Worm (Caenorhabditis elegans): Measurements from ENCODE around the gene nsph-4.3.

The nsph-4.3 gene

ce11 chrIII:7559869-7560268 lies 49.2 kb downstream of the nsph-4.3 start:
- TF ChIP-seq lsy-2 (tag; optimal IDR thresholded peaks at IDR 0.05): peak; percentile 45 to 60
- no peak for TF ChIP-seq hpl-2 (GFP tag; optimal IDR thresholded peaks at IDR 0.05)
- TF ChIP-seq nhr-71 (tag; optimal IDR thresholded peaks at IDR 0.05): peak; percentile 72
- TF ChIP-seq F16B12.6 (tag; optimal IDR thresholded peaks at IDR 0.05): no peak
- TF ChIP-seq pag-3 (tag; optimal IDR thresholded peaks at IDR 0.05; ENCODE audit: borderline replicate concordance, insufficient read depth): no peak
- TF ChIP-seq rnt-1 (tag; optimal IDR thresholded peaks at IDR 0.05): peak; percentile 67
- peak; percentile 87 for TF ChIP-seq lin-14 (GFP tag; optimal IDR thresholded peaks at IDR 0.05)
- TF ChIP-seq efl-1 (optimal IDR thresholded peaks at IDR 0.05): peak; percentile 8 to 15
- TF ChIP-seq efl-1 (GFP tag; optimal IDR thresholded peaks at IDR 0.05 in 1 of 2): no peak
- peak; percentile 34 for TF ChIP-seq nhr-19 (GFP tag; conservative IDR thresholded peaks at IDR 0.05)
- peak; percentile 5 for TF ChIP-seq swsn-7 (tag; optimal IDR thresholded peaks at IDR 0.05)
- TF ChIP-seq lin-15B (tag; optimal IDR thresholded peaks at IDR 0.05): no peak
- peak; percentile 18 for TF ChIP-seq snu-23 (GFP tag; optimal IDR thresholded peaks at IDR 0.05)
- peak; percentile 29 for TF ChIP-seq irx-1 (tag; optimal IDR thresholded peaks at IDR 0.05)
- TF ChIP-seq tbx-2 (tag; optimal IDR thresholded peaks at IDR 0.05): peak; percentile 48
- TF ChIP-seq lin-39 (tag; optimal IDR thresholded peaks at IDR 0.05): peak; percentile 56

- TF ChIP-seq unc-130 (tag; optimal IDR thresholded peaks at IDR 0.05) (no peak), ceh-8 (GFP tag; optimal IDR thresholded peaks at IDR 0.05) (no peak), xbp-1 (tag; optimal IDR thresholded peaks at IDR 0.05) (no peak), aha-1 (tag; optimal IDR thresholded peaks at IDR 0.05) (no peak), lin-13 (GFP tag; optimal IDR thresholded peaks at IDR 0.05) (no peak), sptf-1 (tag; optimal IDR thresholded peaks at IDR 0.05) (no peak), nhr-84 (tag; optimal IDR thresholded peaks at IDR 0.05) (no peak), ceh-63 (GFP tag; optimal IDR thresholded peaks at IDR 0.05) (no peak), tlp-1 (tag; optimal IDR thresholded peaks at IDR 0.05) (no peak), hpl-2 (GFP tag; optimal IDR thresholded peaks at IDR 0.05) (no peak), grh-1 (GFP tag; IDR thresholded peaks at IDR 0.05) (no peak), ceh-90 (tag; optimal IDR thresholded peaks at IDR 0.05) (no peak), C04F5.9 (tag; optimal IDR thresholded peaks at IDR 0.05) (no peak), nhr-28 (tag; optimal IDR thresholded peaks at IDR 0.05) (no peak), lin-35 (GFP tag; optimal IDR thresholded peaks at IDR 0.05) (no peak), nhr-77 (tag; optimal IDR thresholded peaks at IDR 0.05) (no peak), irx-1 (tag; optimal IDR thresholded peaks at IDR 0.05) (no peak), nhr-76 (tag; optimal IDR thresholded peaks at IDR 0.05) (no peak), mep-1 (tag; optimal IDR thresholded peaks at IDR 0.05) (no peak), elt-2 (tag; optimal IDR thresholded peaks at IDR 0.05) (no peak)
Observed at ce11 chrIII:7558658-7559057, 50.4 kb downstream of the nsph-4.3 start.

All from whole organism, L1 larva.